Fruit fly (Drosophila melanogaster) whole organism, wandering third instar larva: Measurements from ENCODE around the gene mbc.

Source experiments
- Abd-B ChIP-seq: fragments of >200 bp; optimal IDR thresholded peaks from 2 replicates; lab custom pipeline; 2017; ENCODE audit warnings: missing biosample characterization, missing genetic modification characterization
- CG32264 ChIP-seq: fragments of 200-800 bp; sonication (Bioruptor generic); optimal IDR thresholded peaks from 2 replicates; lab custom pipeline; 2016; ENCODE audit warnings: missing biosample characterization, missing genetic modification characterization
- CG9705 ChIP-seq: fragments of 200-800 bp; sonication (Bioruptor generic); optimal IDR thresholded peaks from 2 replicates; lab custom pipeline; 2018; ENCODE audit warnings: missing biosample characterization, mild to moderate bottlenecking, missing genetic modification characterization
- CrebA ChIP-seq: fragments of 200-800 bp; sonication (Bioruptor generic); optimal IDR thresholded peaks from 2 replicates; lab custom pipeline; 2016; ENCODE audit warnings: missing biosample characterization, mild to moderate bottlenecking, missing genetic modification characterization, borderline replicate concordance
- Dfd ChIP-seq: fragments of >200 bp; optimal IDR thresholded peaks from 2 replicates; lab custom pipeline; 2017; ENCODE audit warnings: missing biosample characterization, missing genetic modification characterization
- Dif ChIP-seq: fragments of 200-275, 200-300 bp; sonication (Bioruptor generic); optimal IDR thresholded peaks from 2 replicates; lab custom pipeline; 2018; ENCODE audit warnings: missing biosample characterization, missing genetic modification characterization; ENCODE audit not compliant: partially characterized antibody
- GATAd ChIP-seq: sonication (Bioruptor generic); optimal IDR thresholded peaks from 2 replicates; lab custom pipeline; 2016; ENCODE audit warnings: missing biosample characterization, missing genetic modification characterization
- HLH106 ChIP-seq: fragments of 200-800 bp; optimal IDR thresholded peaks from 3 replicates; lab custom pipeline; 2019; ENCODE audit warnings: missing biosample characterization, mild to moderate bottlenecking, missing genetic modification characterization, moderate library complexity
- Hnf4 ChIP-seq: fragments of 200-800 bp; sonication (Bioruptor generic); optimal IDR thresholded peaks from 2 replicates; lab custom pipeline; 2016; ENCODE audit warnings: missing biosample characterization, mild to moderate bottlenecking, missing genetic modification characterization
- Hr78 ChIP-seq: fragments of >200 bp; optimal IDR thresholded peaks from 2 replicates; lab custom pipeline; 2017; ENCODE audit warnings: missing biosample characterization, missing genetic modification characterization
- Hr83 ChIP-seq: fragments of 200-300 bp; sonication (Bioruptor generic); optimal IDR thresholded peaks from 2 replicates; lab custom pipeline; 2016; ENCODE audit warnings: missing biosample characterization, mild to moderate bottlenecking, missing genetic modification characterization, moderate library complexity; ENCODE audit not compliant: poor library complexity, severe bottlenecking
- Jra ChIP-seq: sonication (Bioruptor generic); optimal IDR thresholded peaks from 2 replicates; lab custom pipeline; 2016; ENCODE audit warnings: missing biosample characterization, missing genetic modification characterization
- Mio ChIP-seq: sonication (Bioruptor generic); optimal IDR thresholded peaks from 2 replicates; lab custom pipeline; 2016; ENCODE audit warnings: missing biosample characterization, missing genetic modification characterization
- Myc ChIP-seq: fragments of >200 bp; optimal IDR thresholded peaks from 2 replicates; lab custom pipeline; 2017
- N ChIP-seq: fragments of >200 bp; optimal IDR thresholded peaks from 2 replicates; lab custom pipeline; 2018; ENCODE audit warnings: missing biosample characterization, missing external identifiers, missing genetic modification characterization
- OdsH ChIP-seq: fragments of 200-800 bp; sonication (Bioruptor generic); optimal IDR thresholded peaks from 2 replicates; lab custom pipeline; 2016; ENCODE audit warnings: missing biosample characterization, mild to moderate bottlenecking, missing genetic modification characterization
- Rel ChIP-seq, 2 experiments: fragments of 200-800 bp; sonication (Bioruptor generic) in 1 of 2; optimal IDR thresholded peaks; 2 replicates in 1 of 2; 3 replicates in 1 of 2; lab custom pipeline; 2016 to 2019; ENCODE audit warnings: mild to moderate bottlenecking in 2 of 2, missing biosample characterization in 2 of 2, missing genetic modification characterization in 2 of 2, moderate library complexity in 1 of 2
- Sp1 ChIP-seq: fragments of 200-800 bp; sonication (Bioruptor generic); optimal IDR thresholded peaks from 3 replicates; lab custom pipeline; 2019; ENCODE audit warnings: missing biosample characterization, mild to moderate bottlenecking, missing genetic modification characterization, moderate library complexity
- Vsx2 ChIP-seq: fragments of 200-300, 225-300 bp; sonication (Bioruptor generic); optimal IDR thresholded peaks from 2 replicates; lab custom pipeline; 2018; ENCODE audit warnings: missing biosample characterization, missing genetic modification characterization; ENCODE audit not compliant: partially characterized antibody
- br ChIP-seq: fragments of 200-800 bp; sonication (Bioruptor generic); optimal IDR thresholded peaks from 2 replicates; lab custom pipeline; 2016; ENCODE audit warnings: missing biosample characterization, missing genetic modification characterization
- brk ChIP-seq: fragments of 200-800 bp; sonication (Bioruptor generic); optimal IDR thresholded peaks from 2 replicates; lab custom pipeline; 2016; ENCODE audit warnings: missing biosample characterization, mild to moderate bottlenecking, missing genetic modification characterization
- dl ChIP-seq, 2 experiments: fragments of 175-275, 200-275 bp in 1 of 2; fragments of 200-275 bp in 1 of 2; sonication (Bioruptor generic); optimal IDR thresholded peaks; lab custom pipeline; 2018; ENCODE audit warnings: mild to moderate bottlenecking in 2 of 2, missing biosample characterization in 2 of 2, missing genetic modification characterization in 2 of 2, moderate library complexity in 2 of 2; ENCODE audit not compliant: partially characterized antibody in 2 of 2, insufficient read depth in 1 of 2
- dmrt93B ChIP-seq: fragments of 200-800 bp; sonication (Bioruptor generic); optimal IDR thresholded peaks from 2 replicates; lab custom pipeline; 2018; ENCODE audit warnings: missing biosample characterization, mild to moderate bottlenecking, missing genetic modification characterization
- dsf ChIP-seq: sonication (Bioruptor generic); optimal IDR thresholded peaks from 2 replicates; lab custom pipeline; 2016; ENCODE audit warnings: missing biosample characterization, missing genetic modification characterization, borderline replicate concordance
- ey ChIP-seq: fragments of 200-800 bp; sonication (Bioruptor generic); optimal IDR thresholded peaks from 2 replicates; lab custom pipeline; 2016; ENCODE audit warnings: missing biosample characterization, missing genetic modification characterization
- foxo ChIP-seq, 2 experiments: fragments of 200-800 bp; sonication (Bioruptor generic); optimal IDR thresholded peaks; 2 replicates in 1 of 2; 3 replicates in 1 of 2; lab custom pipeline; 2016 to 2017; ENCODE audit warnings: missing biosample characterization in 2 of 2, missing genetic modification characterization in 2 of 2
- fru ChIP-seq: fragments of 200-800 bp; sonication (Bioruptor generic); optimal IDR thresholded peaks from 3 replicates; lab custom pipeline; 2016; ENCODE audit warnings: missing biosample characterization, mild to moderate bottlenecking, missing genetic modification characterization
- h ChIP-seq: fragments of 200-800 bp; sonication (Bioruptor generic); optimal IDR thresholded peaks from 3 replicates; lab custom pipeline; 2016; ENCODE audit warnings: missing biosample characterization, mild to moderate bottlenecking, missing genetic modification characterization
- jim ChIP-seq: fragments of 175-275, 200-325 bp; sonication (Bioruptor generic); optimal IDR thresholded peaks from 2 replicates; lab custom pipeline; 2016; ENCODE audit warnings: missing biosample characterization, mild to moderate bottlenecking, missing genetic modification characterization
- lola ChIP-seq: fragments of >200 bp; optimal IDR thresholded peaks from 2 replicates; lab custom pipeline; 2017; ENCODE audit warnings: missing biosample characterization, missing genetic modification characterization
- pan ChIP-seq: fragments of >200 bp; optimal IDR thresholded peaks from 2 replicates; lab custom pipeline; 2017
- psq ChIP-seq: fragments of 200-800 bp; sonication (Bioruptor generic); optimal IDR thresholded peaks from 3 replicates; lab custom pipeline; 2017; ENCODE audit warnings: missing biosample characterization, mild to moderate bottlenecking, missing genetic modification characterization, moderate library complexity
- rgr ChIP-seq: fragments of 200-800 bp; sonication (Bioruptor generic); optimal IDR thresholded peaks from 3 replicates; lab custom pipeline; 2016; ENCODE audit warnings: missing biosample characterization, mild to moderate bottlenecking, missing genetic modification characterization
- sage ChIP-seq: fragments of 200-800 bp; sonication (Bioruptor generic); optimal IDR thresholded peaks from 2 replicates; lab custom pipeline; 2016; ENCODE audit warnings: missing biosample characterization, mild to moderate bottlenecking, missing genetic modification characterization
- sv ChIP-seq: fragments of 200-800 bp; sonication (Bioruptor generic); optimal IDR thresholded peaks from 3 replicates; lab custom pipeline; 2016; ENCODE audit warnings: missing biosample characterization, missing genetic modification characterization
- tai ChIP-seq: sonication (Bioruptor generic); optimal IDR thresholded peaks from 2 replicates; lab custom pipeline; 2016; ENCODE audit warnings: missing biosample characterization, missing genetic modification characterization
- usp ChIP-seq: fragments of >200 bp; optimal IDR thresholded peaks from 2 replicates; lab custom pipeline; 2017; ENCODE audit warnings: missing biosample characterization, missing genetic modification characterization
- woc ChIP-seq: sonication (Bioruptor generic); optimal IDR thresholded peaks from 2 replicates; lab custom pipeline; 2016; ENCODE audit warnings: missing biosample characterization, mild to moderate bottlenecking, missing genetic modification characterization

The mbc gene

dm6 chr3R:23786768-23787631 is 5.4 kb downstream of the mbc start:
- TF ChIP-seq N (GFP tag; lab: Kevin White, UChicago) (no peak), foxo (GFP tag; optimal IDR thresholded peaks at IDR 0.05; lab: Kevin White, UChicago) (peak in 1 of 2 experiments; percentile 30)

DNA sequence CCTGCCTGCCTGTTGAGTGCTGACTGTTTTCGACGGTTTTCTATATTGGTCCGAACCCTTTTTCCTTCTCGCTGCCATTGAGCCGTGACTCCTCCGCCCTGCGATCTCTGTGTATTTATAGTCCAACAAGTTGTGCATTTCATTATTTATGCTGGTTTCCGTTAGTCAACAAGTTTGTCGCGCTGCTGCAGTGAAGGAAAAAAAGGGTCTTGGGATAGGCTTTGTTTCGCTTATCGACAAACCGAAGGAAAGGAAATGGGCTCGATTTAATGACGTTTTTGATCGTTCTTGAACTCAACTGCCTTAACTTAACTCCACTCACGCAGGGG is 6.0 kb downstream of the mbc start:
- TF ChIP-seq Dif (GFP tag; lab: Kevin White, UChicago) (no peak), ey (no peak), rgr (GFP tag; lab: Kevin White, UChicago) (no peak), pan (lab: Kevin White, UChicago) (no peak), Sp1 (no peak), Myc (lab: Kevin White, UChicago) (no peak), woc (no peak), dsf (GFP tag; lab: Kevin White, UChicago) (no peak), tai (GFP tag; lab: Kevin White, UChicago) (no peak), Dfd (GFP tag; lab: Kevin White, UChicago) (no peak), sv (GFP tag; lab: Kevin White, UChicago) (no peak), Vsx2 (GFP tag; lab: Kevin White, UChicago) (no peak)
- TF ChIP-seq, all 38 proteins: peak for 0

DNA sequence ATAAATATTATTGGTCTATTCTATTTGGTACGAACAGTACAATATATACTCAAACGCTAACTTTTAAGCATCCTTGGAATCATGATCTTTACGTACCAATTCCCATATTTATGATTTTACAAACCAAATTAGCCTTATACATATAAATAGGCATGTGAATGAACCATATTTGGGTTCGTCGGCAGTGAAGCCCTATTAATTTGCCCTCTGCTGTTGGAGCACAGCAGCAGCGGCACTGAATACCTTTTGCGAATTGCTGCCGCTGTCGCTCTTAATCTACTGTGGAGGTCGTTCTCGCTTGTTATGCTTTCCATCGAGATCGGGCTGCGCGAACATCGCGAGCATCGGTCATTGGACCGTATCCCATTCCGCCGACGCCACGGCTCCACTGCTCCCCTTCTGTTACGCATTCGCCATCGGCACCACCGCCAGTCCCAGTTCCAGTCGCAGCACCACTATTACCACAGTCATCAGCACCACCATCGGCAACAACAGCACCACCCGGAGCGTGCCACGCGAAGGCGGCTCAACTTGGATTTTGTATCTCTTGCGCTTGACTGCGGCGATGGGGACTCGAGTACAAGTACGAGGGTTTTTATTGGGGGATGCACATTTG is 6.9 kb downstream of the mbc start:
- TF ChIP-seq pan (lab: Kevin White, UChicago) (no peak), woc (peak; percentile 61), Mio (GFP tag; lab: Kevin White, UChicago) (no peak), Hnf4 (peak; percentile 11), jim (GFP tag; lab: Kevin White, UChicago) (no peak), CrebA (GFP tag; lab: Kevin White, UChicago) (no peak), sage (no peak), CG32264 (GFP tag; lab: Kevin White, UChicago) (no peak), Sp1 (peak; percentile 65), fru (peak; percentile 51), lola (GFP tag; lab: Kevin White, UChicago) (no peak), sv (GFP tag; lab: Kevin White, UChicago) (no peak), dl (GFP tag; optimal IDR thresholded peaks at IDR 0.05; lab: Kevin White, UChicago; ENCODE audit: insufficient read depth in 1 of 2, partially characterized antibody in 2 of 2) (no peak), Abd-B (no peak), dsf (GFP tag; lab: Kevin White, UChicago) (no peak), psq (peak; percentile 53), ey (peak; percentile 61), N (GFP tag; lab: Kevin White, UChicago) (no peak), Rel (GFP tag; optimal IDR thresholded peaks at IDR 0.05; lab: Kevin White, UChicago) (no peak), Rel (tag; optimal IDR thresholded peaks at IDR 0.05; lab: Kevin White, UChicago) (peak; percentile 86), OdsH (GFP tag; lab: Kevin White, UChicago) (peak; percentile 39), tai (GFP tag; lab: Kevin White, UChicago) (no peak), Hr83 (no peak), Jra (GFP tag; lab: Kevin White, UChicago) (no peak), HLH106 (tag; lab: Kevin White, UChicago) (peak; percentile 69), br (GFP tag; lab: Kevin White, UChicago) (peak; percentile 60), Myc (lab: Kevin White, UChicago) (no peak), dmrt93B (GFP tag; lab: Kevin White, UChicago) (peak; percentile 38), Hr78 (GFP tag; lab: Kevin White, UChicago) (no peak), GATAd (GFP tag; lab: Kevin White, UChicago) (no peak), Dfd (GFP tag; lab: Kevin White, UChicago) (no peak), brk (GFP tag; lab: Kevin White, UChicago) (no peak), h (GFP tag; lab: Kevin White, UChicago) (peak; percentile 49), Dif (GFP tag; lab: Kevin White, UChicago) (no peak), Vsx2 (GFP tag; lab: Kevin White, UChicago) (no peak), rgr (GFP tag; lab: Kevin White, UChicago) (peak; percentile 62), usp (GFP tag; lab: Kevin White, UChicago) (no peak), foxo (GFP tag; optimal IDR thresholded peaks at IDR 0.05; lab: Kevin White, UChicago) (peak in 1 of 2 experiments; percentile 61), CG9705 (GFP tag; lab: Kevin White, UChicago) (no peak)
